Fruit fly (Drosophila melanogaster) whole organism, prepupa: Measurements from ENCODE around the gene Tm2.

Experiments
- Blimp-1 ChIP-seq: fragments of 200-800 bp; sonication (Bioruptor generic); optimal IDR thresholded peaks from 3 replicates; lab custom pipeline; 2017; ENCODE audit warnings: missing biosample characterization, missing genetic modification characterization, mild to moderate bottlenecking, moderate library complexity, missing genetic modification reagents
- CG10631 ChIP-seq: fragments of 200-800 bp; sonication (Bioruptor generic); optimal IDR thresholded peaks from 2 replicates; lab custom pipeline; 2016; ENCODE audit warnings: missing biosample characterization, missing genetic modification characterization
- CG10669 ChIP-seq: fragments of 200-800 bp; sonication (Bioruptor generic); optimal IDR thresholded peaks from 3 replicates; lab custom pipeline; 2018; ENCODE audit warnings: missing biosample characterization, mild to moderate bottlenecking, missing genetic modification characterization, moderate library complexity
- CG11294 ChIP-seq: fragments of 200-800 bp; sonication (Bioruptor generic); IDR thresholded peaks from 2 replicates; pipeline ENCODE4 v1.3.6; 2022; ENCODE audit warnings: missing biosample characterization, missing genetic modification characterization
- CG11762 ChIP-seq: fragments of 200-800 bp; sonication (Bioruptor generic); optimal IDR thresholded peaks from 3 replicates; lab custom pipeline; 2016; ENCODE audit warnings: missing biosample characterization, missing genetic modification characterization; ENCODE audit not compliant: insufficient read depth
- CG15336 ChIP-seq: fragments of 200-800 bp; sonication (Bioruptor generic); IDR thresholded peaks from 2 replicates; pipeline ENCODE4 v1.3.6; 2022; ENCODE audit warnings: missing biosample characterization, missing genetic modification characterization
- CG16779 ChIP-seq: fragments of 200-800 bp; sonication (Bioruptor generic); optimal IDR thresholded peaks from 3 replicates; lab custom pipeline; 2017; ENCODE audit warnings: missing biosample characterization, mild to moderate bottlenecking, missing genetic modification characterization
- CG3032 ChIP-seq: fragments of 200-800 bp; optimal IDR thresholded peaks from 2 replicates; lab custom pipeline; 2019; ENCODE audit warnings: missing biosample characterization, mild to moderate bottlenecking, missing genetic modification characterization, moderate library complexity
- CG31627 ChIP-seq: fragments of 200-800 bp; sonication (Bioruptor generic); optimal IDR thresholded peaks from 3 replicates; lab custom pipeline; 2016; ENCODE audit warnings: missing biosample characterization, missing genetic modification characterization
- CG34406 ChIP-seq: fragments of 200-800 bp; sonication (Bioruptor generic); optimal IDR thresholded peaks from 3 replicates; lab custom pipeline; 2016; ENCODE audit warnings: missing biosample characterization, missing genetic modification characterization
- CG3919 ChIP-seq: fragments of 200-800 bp; sonication (Bioruptor generic); optimal IDR thresholded peaks from 3 replicates; lab custom pipeline; 2016; ENCODE audit warnings: missing biosample characterization, missing genetic modification characterization
- CG6276 ChIP-seq: fragments of 200-800 bp; sonication (Bioruptor generic); optimal IDR thresholded peaks from 2 replicates; lab custom pipeline; 2017; ENCODE audit warnings: missing biosample characterization, mild to moderate bottlenecking, missing genetic modification characterization
- CG6792 ChIP-seq: fragments of 200-800 bp; sonication (Bioruptor generic); optimal IDR thresholded peaks from 3 replicates; lab custom pipeline; 2016; ENCODE audit warnings: missing biosample characterization, missing genetic modification characterization
- CG6808 ChIP-seq: fragments of 200-800 bp; sonication (Bioruptor generic); optimal IDR thresholded peaks from 3 replicates; lab custom pipeline; 2017; ENCODE audit warnings: missing biosample characterization, missing genetic modification characterization, mild to moderate bottlenecking, moderate library complexity, missing genetic modification reagents
- CG6854 ChIP-seq: fragments of 200-800 bp; sonication (Bioruptor generic); optimal IDR thresholded peaks from 2 replicates; lab custom pipeline; 2017; ENCODE audit warnings: missing biosample characterization, mild to moderate bottlenecking, missing genetic modification characterization
- CG7368 ChIP-seq: fragments of 200-800 bp; sonication (Bioruptor generic); optimal IDR thresholded peaks from 3 replicates; lab custom pipeline; 2016; ENCODE audit warnings: missing biosample characterization, missing genetic modification characterization
- CG8119 ChIP-seq: fragments of 200-800 bp; sonication (Bioruptor generic); IDR thresholded peaks from 3 replicates; pipeline ENCODE4 v1.3.6; 2022; ENCODE audit warnings: missing biosample characterization, missing genetic modification characterization
- CG8319 ChIP-seq: fragments of 200-800 bp; sonication (Bioruptor generic); optimal IDR thresholded peaks from 3 replicates; lab custom pipeline; 2016; ENCODE audit warnings: missing biosample characterization, missing genetic modification characterization
- CG8632 ChIP-seq: fragments of 200-800 bp; sonication (Bioruptor generic); optimal IDR thresholded peaks from 3 replicates; lab custom pipeline; 2016; ENCODE audit warnings: missing biosample characterization, missing genetic modification characterization
- CG9139 ChIP-seq: fragments of 200-800 bp; sonication (Bioruptor generic); optimal IDR thresholded peaks from 3 replicates; lab custom pipeline; 2017; ENCODE audit warnings: missing biosample characterization, mild to moderate bottlenecking, missing genetic modification characterization
- Eip78C ChIP-seq: fragments of 200-800 bp; sonication (Bioruptor generic); peaks from one replicate; lab custom pipeline; 2016; ENCODE audit warnings: missing biosample characterization, missing genetic modification characterization
- Ets96B ChIP-seq: fragments of 200-800 bp; optimal IDR thresholded peaks from 2 replicates; lab custom pipeline; 2019; ENCODE audit warnings: missing biosample characterization, mild to moderate bottlenecking, missing genetic modification characterization, moderate library complexity
- Gug ChIP-seq: fragments of 200-800 bp; sonication (Bioruptor generic); IDR thresholded peaks from 2 replicates; pipeline ENCODE4 v1.3.6; 2022; ENCODE audit warnings: missing biosample characterization, missing genetic modification characterization
- Hr38 ChIP-seq: sonication (Bioruptor generic); optimal IDR thresholded peaks from 2 replicates; lab custom pipeline; 2016; ENCODE audit warnings: missing biosample characterization, missing genetic modification characterization
- Hr39 ChIP-seq: fragments of 200-800 bp; sonication (Bioruptor generic); optimal IDR thresholded peaks from 2 replicates; lab custom pipeline; 2016; ENCODE audit warnings: missing biosample characterization, missing genetic modification characterization
- Hr4 ChIP-seq: fragments of 200-800 bp; sonication (Bioruptor generic); optimal IDR thresholded peaks from 3 replicates; lab custom pipeline; 2016; ENCODE audit warnings: missing biosample characterization, missing genetic modification characterization
- Met ChIP-seq: fragments of 200-800 bp; sonication (Bioruptor generic); optimal IDR thresholded peaks from 3 replicates; lab custom pipeline; 2016; ENCODE audit warnings: missing biosample characterization, missing genetic modification characterization
- OdsH ChIP-seq: fragments of 200-800 bp; sonication (Bioruptor generic); optimal IDR thresholded peaks from 3 replicates; lab custom pipeline; 2016; ENCODE audit warnings: missing biosample characterization, missing genetic modification characterization
- Smox ChIP-seq: fragments of 200-800 bp; sonication (Bioruptor generic); optimal IDR thresholded peaks from 3 replicates; lab custom pipeline; 2016; ENCODE audit warnings: missing biosample characterization, missing genetic modification characterization
- Sox14 ChIP-seq: fragments of 200-800 bp; sonication (Bioruptor generic); optimal IDR thresholded peaks from 3 replicates; lab custom pipeline; 2016; ENCODE audit warnings: missing biosample characterization, missing genetic modification characterization
- Sox15 ChIP-seq: fragments of 200-800 bp; sonication (Bioruptor generic); optimal IDR thresholded peaks from 3 replicates; lab custom pipeline; 2016; ENCODE audit warnings: missing biosample characterization, missing genetic modification characterization
- achi ChIP-seq: fragments of 200-800 bp; sonication (Bioruptor generic); optimal IDR thresholded peaks from 3 replicates; lab custom pipeline; 2016; ENCODE audit warnings: missing biosample characterization, missing genetic modification characterization
- dac ChIP-seq: fragments of 200-800 bp; sonication (Bioruptor generic); optimal IDR thresholded peaks from 2 replicates; lab custom pipeline; 2017; ENCODE audit warnings: missing biosample characterization, mild to moderate bottlenecking, missing genetic modification characterization
- dsx ChIP-seq: fragments of 200-800 bp; optimal IDR thresholded peaks from 3 replicates; lab custom pipeline; 2019; ENCODE audit warnings: missing biosample characterization, mild to moderate bottlenecking, missing genetic modification characterization, moderate library complexity; ENCODE audit not compliant: poor library complexity, severe bottlenecking
- eg ChIP-seq: fragments of 200-800 bp; sonication (Bioruptor generic); IDR thresholded peaks from 3 replicates; pipeline ENCODE4 v1.3.6; 2022; ENCODE audit warnings: missing biosample characterization, missing genetic modification characterization
- esn ChIP-seq: fragments of 200-800 bp; sonication (Bioruptor generic); optimal IDR thresholded peaks from 2 replicates; lab custom pipeline; 2016; ENCODE audit warnings: missing biosample characterization, mild to moderate bottlenecking, missing genetic modification characterization, moderate library complexity
- fd59A ChIP-seq: fragments of 200-800 bp; sonication (Bioruptor generic); optimal IDR thresholded peaks from 2 replicates; lab custom pipeline; 2017; ENCODE audit warnings: missing biosample characterization, mild to moderate bottlenecking, missing genetic modification characterization, missing genetic modification reagents
- lz ChIP-seq: fragments of 200-800 bp; sonication (Bioruptor generic); optimal IDR thresholded peaks from 3 replicates; lab custom pipeline; 2016; ENCODE audit warnings: missing biosample characterization, missing genetic modification characterization
- salr ChIP-seq, 2 experiments: fragments of 200-800 bp; sonication (Bioruptor generic); optimal IDR thresholded peaks; 3 replicates each; lab custom pipeline; 2016 to 2018; ENCODE audit warnings: missing biosample characterization in 2 of 2, missing genetic modification characterization in 2 of 2, mild to moderate bottlenecking in 1 of 2
- svp ChIP-seq: fragments of 200-800 bp; sonication (Bioruptor generic); peaks from one replicate; lab custom pipeline; 2016; ENCODE audit warnings: missing biosample characterization, missing genetic modification characterization
- topi ChIP-seq: fragments of 200-800 bp; sonication (Bioruptor generic); optimal IDR thresholded peaks from 3 replicates; lab custom pipeline; 2016; ENCODE audit warnings: missing biosample characterization, missing genetic modification characterization
- vri ChIP-seq: fragments of 200-800 bp; sonication (Bioruptor generic); optimal IDR thresholded peaks from 3 replicates; lab custom pipeline; 2016; ENCODE audit warnings: missing biosample characterization, mild to moderate bottlenecking, missing genetic modification characterization

The Tm2 gene

dm6 chr3R:15340052-15340732 lies 30.2 kb downstream of the Tm2 start, which contains the start of gene SerRS-m:
TSS of gene SerRS-m (plus strand) at chr3R:15340667.
- no peak for TF ChIP-seq CG34406 (GFP tag; lab: Kevin White, UChicago)
- peak; percentile 2 for TF ChIP-seq esn (GFP tag; lab: Kevin White, UChicago)
- TF ChIP-seq, all 60 proteins: peak for 1

dm6 chr3R:15342432-15342925 lies 32.5 kb downstream of the Tm2 start:
- TF ChIP-seq CG3919 (no peak), svp (GFP tag; lab: Kevin White, UChicago) (peak; percentile 71), Gug (GFP tag; lab: Robert Waterston, UW) (peak; percentile 36; the same call in 1 of the 2 replicates), CG34406 (GFP tag; lab: Kevin White, UChicago) (no peak), CG10669 (GFP tag; lab: Kevin White, UChicago) (no peak), CG15336 (GFP tag; lab: Robert Waterston, UW) (peak; percentile 57), eg (peak; percentile 51; the same call in 2 of the 3 replicates), Blimp-1 (GFP tag; lab: Kevin White, UChicago) (peak; percentile 75), CG31627 (GFP tag; lab: Kevin White, UChicago) (peak; percentile 11), CG11294 (GFP tag; lab: Robert Waterston, UW) (peak; percentile 21; the same call in 1 of the 2 replicates), CG7368 (GFP tag; lab: Kevin White, UChicago) (no peak)

- TF ChIP-seq CG11762 (GFP tag; lab: Kevin White, UChicago) (peak; percentile 46), CG10669 (GFP tag; lab: Kevin White, UChicago) (no peak), fd59A (GFP tag; lab: Kevin White, UChicago) (peak; percentile 55), OdsH (peak; percentile 69), Met (no peak), CG11294 (GFP tag; lab: Robert Waterston, UW) (no peak; the same call in 1 of the 2 replicates), Hr4 (GFP tag; lab: Kevin White, UChicago) (no peak), Smox (GFP tag; lab: Kevin White, UChicago) (no peak), Sox15 (GFP tag; lab: Kevin White, UChicago) (peak; percentile 40), CG6276 (GFP tag; lab: Kevin White, UChicago) (no peak), CG10631 (GFP tag; lab: Kevin White, UChicago) (no peak), CG3032 (tag; lab: Kevin White, UChicago) (peak; percentile 28), CG3919 (peak; percentile 76), topi (GFP tag; lab: Kevin White, UChicago) (peak; percentile 82), Sox14 (peak; percentile 83), CG8119 (GFP tag; lab: Robert Waterston, UW) (no peak), achi (GFP tag; lab: Kevin White, UChicago) (peak; percentile 67), salr (GFP tag; optimal IDR thresholded peaks at IDR 0.05; lab: Kevin White, UChicago) (no peak), esn (GFP tag; lab: Kevin White, UChicago) (peak; percentile 89), CG6854 (GFP tag; lab: Kevin White, UChicago) (peak; percentile 32), Hr38 (GFP tag; lab: Kevin White, UChicago) (no peak), Eip78C (GFP tag; lab: Kevin White, UChicago) (peak; percentile 95), Hr39 (GFP tag; lab: Kevin White, UChicago) (peak; percentile 58), lz (GFP tag; lab: Kevin White, UChicago) (peak; percentile 81), CG16779 (tag; lab: Kevin White, UChicago) (no peak), CG8632 (GFP tag; lab: Kevin White, UChicago) (peak; percentile 67), Gug (GFP tag; lab: Robert Waterston, UW) (no peak), CG15336 (GFP tag; lab: Robert Waterston, UW) (no peak; the same call in 1 of the 2 replicates), CG8319 (GFP tag; lab: Kevin White, UChicago) (peak; percentile 34), CG34406 (GFP tag; lab: Kevin White, UChicago) (peak; percentile 64), CG6808 (GFP tag; lab: Kevin White, UChicago) (no peak), CG9139 (GFP tag; lab: Kevin White, UChicago) (no peak), dsx (GFP tag; lab: Kevin White, UChicago) (peak; percentile 4), Ets96B (tag; lab: Kevin White, UChicago) (peak; percentile 25), CG6792 (peak; percentile 63), svp (GFP tag; lab: Kevin White, UChicago) (peak; percentile 92), CG31627 (GFP tag; lab: Kevin White, UChicago) (peak; percentile 67), Blimp-1 (GFP tag; lab: Kevin White, UChicago) (no peak), dac (GFP tag; lab: Kevin White, UChicago) (peak; percentile 33), eg (peak; percentile 24; the same call in 2 of the 3 replicates), vri (GFP tag; lab: Kevin White, UChicago) (no peak)
These were observed 33.1 kb downstream of the Tm2 start, which contains the start of gene Nagk for dm6 chr3R:15342926-15343685. TSS of gene Nagk (minus strand) at chr3R:15343256.
